Worm (Caenorhabditis elegans) whole organism, mixed stage, embryonic: ENCODE results near the gene pst-2.

Experiments
- bed-3 ChIP-seq: fragments of 200-800 bp; sonication (Bioruptor generic); optimal IDR thresholded peaks from 3 replicates; lab custom pipeline; 2018; ENCODE audit warnings: mild to moderate bottlenecking, missing genetic modification characterization, moderate library complexity, missing compliant biosample characterization
- ceh-39 ChIP-seq: fragments of 150-350 bp; optimal IDR thresholded peaks from 2 replicates; lab custom pipeline; 2014; ENCODE audit warnings: missing biosample characterization, missing genetic modification characterization
- hlh-1 ChIP-seq: fragments of 150-350 bp; optimal IDR thresholded peaks from 2 replicates; lab custom pipeline; 2014; ENCODE audit warnings: missing biosample characterization, missing genetic modification reagents, missing genetic modification characterization
- lsy-2 ChIP-seq: fragments of 150-350 bp; optimal IDR thresholded peaks from 2 replicates; lab custom pipeline; 2014; ENCODE audit warnings: missing biosample characterization, missing genetic modification characterization
- mep-1 ChIP-seq: fragments of 150-350 bp; optimal IDR thresholded peaks from 2 replicates; lab custom pipeline; 2017; ENCODE audit warnings: missing biosample characterization, missing genetic modification reagents, missing genetic modification characterization, inconsistent platforms
- mls-2 ChIP-seq: sonication (generic microtip); optimal IDR thresholded peaks from 2 replicates; lab custom pipeline; 2016; ENCODE audit warnings: mild to moderate bottlenecking, missing genetic modification characterization, moderate library complexity, missing compliant biosample characterization
- nhr-2 ChIP-seq: fragments of 150-350 bp; optimal IDR thresholded peaks from 2 replicates; lab custom pipeline; 2014; ENCODE audit warnings: missing biosample characterization, missing genetic modification characterization
- pha-4 ChIP-seq: fragments of 150-350 bp; optimal IDR thresholded peaks from 2 replicates; lab custom pipeline; 2018; ENCODE audit warnings: missing biosample characterization, missing genetic modification reagents, missing genetic modification characterization
- tbx-8 ChIP-seq: fragments of 200-800 bp; sonication (Bioruptor generic); optimal IDR thresholded peaks from 2 replicates; lab custom pipeline; 2018; ENCODE audit warnings: mild to moderate bottlenecking, missing genetic modification characterization, moderate library complexity, missing compliant biosample characterization
- unc-39 ChIP-seq: fragments of 150-350 bp; optimal IDR thresholded peaks from 2 replicates; lab custom pipeline; 2014; ENCODE audit warnings: missing biosample characterization, missing genetic modification characterization

ce11 chrIII:5730041-5730440 lies 49.8 kb downstream of the pst-2 start:
- TF ChIP-seq pha-4 (no peak), unc-39 (tag; lab: Kevin White, UChicago) (no peak), nhr-2 (no peak), mep-1 (no peak), bed-3 (GFP tag; lab: Kevin White, UChicago) (no peak), hlh-1 (no peak), ceh-39 (tag; lab: Kevin White, UChicago) (no peak), lsy-2 (no peak), tbx-8 (GFP tag; lab: Kevin White, UChicago) (no peak), mls-2 (tag; lab: Kevin White, UChicago) (no peak)
